Worm (Caenorhabditis elegans): ENCODE data around the gene R03H10.11.

R03H10.11 gene

DNA sequence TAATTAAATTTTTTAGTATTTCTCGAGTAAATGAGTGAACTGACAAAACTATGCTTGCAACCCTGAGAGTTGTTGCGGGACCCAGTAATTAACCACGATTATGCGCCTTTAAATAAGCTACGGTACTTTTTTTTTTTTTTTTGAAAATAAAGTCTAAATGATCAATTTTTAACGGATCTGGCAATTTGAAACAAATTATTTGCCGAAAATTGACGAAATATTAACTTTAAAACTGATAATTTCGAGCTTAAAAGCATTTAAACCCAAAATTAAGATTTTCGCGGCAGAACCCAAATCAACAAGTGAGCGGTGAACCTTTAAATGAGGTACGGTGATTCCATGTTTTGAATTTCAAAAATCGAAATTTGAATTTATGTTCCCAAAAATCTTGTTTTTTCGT lies 40.0 kb downstream of the R03H10.11 start:
- TF ChIP-seq efl-1 (GFP tag; optimal IDR thresholded peaks at IDR 0.05) (peak; percentile 41), lsl-1 (GFP tag; optimal IDR thresholded peaks at IDR 0.05) (peak; percentile 95), D2030.7 (GFP tag; IDR thresholded peaks at IDR 0.05) (peak; percentile 65; the same call in 1 of the 2 replicates), snpc-3.4 (tag; optimal IDR thresholded peaks at IDR 0.05) (no peak), madf-6 (GFP tag; IDR thresholded peaks at IDR 0.05) (peak; percentile 96), madf-8 (GFP tag; conservative IDR thresholded peaks at IDR 0.05) (peak; percentile 92), ceh-91 (GFP tag; IDR thresholded peaks at IDR 0.05) (peak; percentile 82), F55B11.4 (tag; optimal IDR thresholded peaks at IDR 0.05; ENCODE audit: borderline replicate concordance, insufficient read depth) (no peak), F33H1.4 (GFP tag; IDR thresholded peaks at IDR 0.05) (peak; percentile 92), hmg-1.2 (GFP tag; IDR thresholded peaks at IDR 0.05) (no peak), xnd-1 (tag; optimal IDR thresholded peaks at IDR 0.05) (peak; percentile 96), lin-54 (GFP tag; optimal IDR thresholded peaks at IDR 0.05) (peak; percentile 50), F49E8.2 (tag; optimal IDR thresholded peaks at IDR 0.05; ENCODE audit: insufficient read depth) (peak; percentile 25)

DNA sequence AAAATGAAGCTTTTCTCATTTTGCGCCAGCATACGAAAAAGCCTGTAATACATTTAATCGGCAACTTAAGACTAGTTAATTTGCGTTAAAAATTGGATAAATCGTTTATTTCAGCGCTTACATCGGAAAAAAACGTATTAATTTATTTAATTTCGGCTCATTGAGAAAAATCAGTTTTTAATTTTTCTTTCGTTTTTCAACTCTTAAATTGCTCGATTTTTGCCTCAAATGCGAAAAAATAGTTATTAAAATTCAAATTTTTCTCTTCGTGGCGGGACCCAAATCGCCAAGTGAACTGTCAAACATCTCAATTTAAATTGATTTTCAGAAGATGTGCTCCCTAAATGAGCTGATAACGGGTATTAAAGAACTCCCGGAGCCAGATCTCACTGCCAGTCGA lies 40.5 kb downstream of the R03H10.11 start, which contains the start of gene C16A11.5:
Gene C16A11.5, plus strand, starts transcription at position 323 of the 400 bp plus-strand sequence.
- no peak for TF ChIP-seq dpff-1 (tag; optimal IDR thresholded peaks at IDR 0.05)
- TF ChIP-seq sdz-38 (tag; optimal IDR thresholded peaks at IDR 0.05) = no peak
- TF ChIP-seq ceh-40 (GFP tag; IDR thresholded peaks at IDR 0.05) = no peak

DNA sequence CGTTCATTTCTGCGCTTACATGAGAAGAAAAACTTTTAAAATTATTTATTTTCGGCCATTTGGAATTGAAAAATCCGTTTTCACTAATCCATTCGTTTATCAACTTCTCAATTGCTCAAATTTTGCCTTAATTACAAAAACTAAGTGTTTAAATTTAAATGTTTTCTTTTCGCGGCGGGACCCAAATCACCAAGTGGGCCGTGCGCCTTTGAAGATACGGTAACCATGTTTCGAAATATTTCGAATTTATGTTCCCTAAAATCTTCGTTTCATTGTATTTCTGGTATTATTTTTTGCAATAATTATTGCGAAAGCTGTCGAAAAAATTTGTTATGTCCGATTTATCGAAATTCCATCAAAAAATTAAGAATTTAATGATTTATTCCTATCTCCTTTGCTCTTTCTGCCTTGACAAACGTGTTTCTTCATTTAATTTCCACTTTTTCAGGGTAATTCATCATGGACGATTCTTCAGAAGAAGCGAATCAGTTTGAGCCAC lies 44.2 kb downstream of the R03H10.11 start, which contains the start of gene C16A11.4:
Gene C16A11.4, plus strand, starts transcription at position 449 of the 499 bp plus-strand sequence.
- TF ChIP-seq lin-40 (tag; optimal IDR thresholded peaks at IDR 0.05) (no peak), dpff-1 (tag; optimal IDR thresholded peaks at IDR 0.05) (no peak), madf-6 (GFP tag; IDR thresholded peaks at IDR 0.05) (peak; percentile 86), snpc-3.4 (tag; optimal IDR thresholded peaks at IDR 0.05) (peak; percentile 70), dox-1 (GFP tag; IDR thresholded peaks at IDR 0.05) (peak; percentile 6; the same call in 1 of the 2 replicates), lin-54 (GFP tag; optimal IDR thresholded peaks at IDR 0.05) (peak; percentile 52), D2030.7 (GFP tag; IDR thresholded peaks at IDR 0.05) (peak; percentile 30; the same call in 1 of the 2 replicates), xnd-1 (tag; optimal IDR thresholded peaks at IDR 0.05) (peak; percentile 87), unc-62 (GFP tag; optimal IDR thresholded peaks at IDR 0.05) (no peak), lsl-1 (GFP tag; optimal IDR thresholded peaks at IDR 0.05) (peak; percentile 84), F49E8.2 (tag; optimal IDR thresholded peaks at IDR 0.05; ENCODE audit: insufficient read depth) (peak; percentile 31), F33H1.4 (GFP tag; IDR thresholded peaks at IDR 0.05) (peak; percentile 86), efl-1 (GFP tag; optimal IDR thresholded peaks at IDR 0.05) (peak; percentile 41), madf-8 (GFP tag; conservative IDR thresholded peaks at IDR 0.05) (peak; percentile 55), snpc-1.3 (tag; optimal IDR thresholded peaks at IDR 0.05; ENCODE audit: insufficient read depth) (peak; percentile 38), snpc-4 (GFP tag; optimal IDR thresholded peaks at IDR 0.05) (no peak), snpc-4 (tag; optimal IDR thresholded peaks at IDR 0.05) (peak in 1 of 4 experiments; percentile 33)

DNA sequence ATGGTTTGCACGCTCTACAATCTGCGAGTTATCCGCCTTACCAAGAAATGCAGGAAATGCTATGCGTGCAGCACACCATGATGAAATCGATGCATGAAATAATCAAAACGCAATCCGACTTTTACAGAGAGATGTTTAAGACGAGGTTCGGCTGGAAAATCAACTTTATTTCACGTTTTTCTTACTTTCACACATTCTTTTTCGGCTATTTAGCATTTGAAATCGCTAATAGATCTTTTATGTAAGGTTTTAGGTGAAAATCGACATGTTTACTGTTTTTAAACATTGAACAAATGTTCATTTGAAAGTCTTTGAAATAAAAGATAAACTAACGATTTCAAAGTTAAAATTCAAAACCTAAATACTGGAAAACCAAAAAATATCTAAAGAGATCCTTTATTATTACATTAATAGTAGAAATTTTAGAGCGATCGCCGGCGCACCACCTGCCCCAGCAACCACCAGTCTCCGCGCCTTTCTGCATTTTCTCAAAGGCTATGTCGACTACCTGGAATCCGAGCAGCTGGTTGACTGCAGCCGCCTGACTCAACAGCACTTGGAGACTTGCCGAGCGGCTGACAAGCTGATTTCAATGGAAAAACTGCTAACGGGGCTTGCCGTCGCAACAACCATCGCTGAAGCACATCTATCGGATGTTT lies 45.8 kb downstream of the R03H10.11 start:
- TF ChIP-seq ztf-25 (GFP tag; IDR thresholded peaks at IDR 0.05) (no peak), repo-1 (tag; optimal IDR thresholded peaks at IDR 0.05) (no peak), bed-1 (GFP tag; IDR thresholded peaks at IDR 0.05) (no peak), gei-17 (GFP tag; optimal IDR thresholded peaks at IDR 0.05) (no peak), C17E4.6 (GFP tag; IDR thresholded peaks at IDR 0.05) (no peak), lsy-27 (tag; optimal IDR thresholded peaks at IDR 0.05; ENCODE audit: borderline replicate concordance, insufficient read depth) (no peak), him-1 (tag; optimal IDR thresholded peaks at IDR 0.05) (no peak), aptf-2 (GFP tag; conservative IDR thresholded peaks at IDR 0.05) (no peak), ztf-3 (GFP tag; optimal IDR thresholded peaks at IDR 0.05) (no peak), K12H6.12 (tag; optimal IDR thresholded peaks at IDR 0.05) (no peak), lin-26 (GFP tag; IDR thresholded peaks at IDR 0.05) (no peak), F39B2.1 (GFP tag; IDR thresholded peaks at IDR 0.05) (0 out of 2 replicates have a peak, but pooled peaks have one; percentile 30), C06A6.2 (GFP tag; conservative IDR thresholded peaks at IDR 0.05) (no peak), B0336.3 (GFP tag; IDR thresholded peaks at IDR 0.05) (peak; percentile 77), B0019.2 (GFP tag; conservative IDR thresholded peaks at IDR 0.05) (no peak), akir-1 (GFP tag; optimal IDR thresholded peaks at IDR 0.05) (no peak), F57A8.1 (GFP tag; optimal IDR thresholded peaks at IDR 0.05) (no peak), nfya-2 (GFP tag; IDR thresholded peaks at IDR 0.05) (no peak), egl-44 (GFP tag; IDR thresholded peaks at IDR 0.05) (no peak)

All from whole organism, young adult.